Fruit fly (Drosophila melanogaster) whole organism, embryonic: Measurements from ENCODE around the gene Snapin.

Experiments
- Antp ChIP-seq: fragments of 200-800 bp; sonication (Bioruptor generic); optimal IDR thresholded peaks from 3 replicates; lab custom pipeline; 2016; ENCODE audit warnings: missing biosample characterization, missing genetic modification characterization
- BEAF-32 ChIP-seq: fragments of 200-800 bp; sonication (Bioruptor generic); optimal IDR thresholded peaks from 3 replicates; lab custom pipeline; 2017; ENCODE audit warnings: missing biosample characterization, missing genetic modification characterization, mild to moderate bottlenecking, moderate library complexity, missing genetic modification reagents
- CG10654 ChIP-seq: fragments of 200-800 bp; sonication (Bioruptor generic); optimal IDR thresholded peaks from 2 replicates; lab custom pipeline; 2016; ENCODE audit warnings: missing biosample characterization, missing genetic modification characterization
- CG11398 ChIP-seq: fragments of 200-800 bp; sonication (Bioruptor generic); optimal IDR thresholded peaks from 2 replicates; lab custom pipeline; 2016; ENCODE audit warnings: missing biosample characterization, missing genetic modification characterization
- CG11560 ChIP-seq: fragments of 200-800 bp; sonication (Bioruptor generic); IDR thresholded peaks from 3 replicates; pipeline ENCODE4 v1.3.6; 2022; ENCODE audit warnings: missing biosample characterization, missing genetic modification characterization
- CG12219 ChIP-seq: fragments of 200-800 bp; sonication (Bioruptor generic); optimal IDR thresholded peaks from 3 replicates; lab custom pipeline; 2018; ENCODE audit warnings: missing biosample characterization, mild to moderate bottlenecking, missing genetic modification characterization
- CG1233 ChIP-seq: fragments of 200-800 bp; sonication (Bioruptor generic); optimal IDR thresholded peaks from 4 replicates; lab custom pipeline; 2018; ENCODE audit warnings: missing biosample characterization, mild to moderate bottlenecking, missing genetic modification characterization
- CG13424 ChIP-seq: fragments of 200-800 bp; sonication (Bioruptor generic); optimal IDR thresholded peaks from 2 replicates; lab custom pipeline; 2019; ENCODE audit warnings: missing biosample characterization, mild to moderate bottlenecking, missing genetic modification characterization, moderate library complexity
- CG14441 ChIP-seq: fragments of 200-800 bp; sonication (Bioruptor generic); IDR thresholded peaks from 2 replicates; pipeline ENCODE4 v1.3.6; 2022; ENCODE audit warnings: missing biosample characterization, missing genetic modification characterization
- CG15601 ChIP-seq: fragments of 200-800 bp; sonication (Bioruptor generic); optimal IDR thresholded peaks from 3 replicates; lab custom pipeline; 2019; ENCODE audit warnings: missing biosample characterization, mild to moderate bottlenecking, missing genetic modification characterization, moderate library complexity
- CG18262 ChIP-seq: fragments of 200-800 bp; optimal IDR thresholded peaks from 3 replicates; lab custom pipeline; 2019; ENCODE audit warnings: missing biosample characterization, mild to moderate bottlenecking, missing genetic modification characterization, moderate library complexity
- CG2712 ChIP-seq: fragments of 200-800 bp; optimal IDR thresholded peaks from 3 replicates; lab custom pipeline; 2019; ENCODE audit warnings: missing biosample characterization, mild to moderate bottlenecking, missing genetic modification characterization, moderate library complexity
- CG42726 ChIP-seq: fragments of 200-800 bp; sonication (Bioruptor generic); IDR thresholded peaks from 2 replicates; pipeline ENCODE4 v1.3.6; 2022; ENCODE audit warnings: missing biosample characterization, missing genetic modification characterization; ENCODE audit not compliant: partially characterized antibody
- CG4854 ChIP-seq: fragments of 200-800 bp; sonication (Bioruptor generic); optimal IDR thresholded peaks from 2 replicates; lab custom pipeline; 2016; ENCODE audit warnings: missing biosample characterization, missing genetic modification characterization, inconsistent platforms
- CG6254 ChIP-seq: fragments of 200-800 bp; sonication (Bioruptor generic); optimal IDR thresholded peaks from 3 replicates; lab custom pipeline; 2017; ENCODE audit warnings: mild to moderate bottlenecking, missing biosample characterization, missing genetic modification reagents, missing genetic modification characterization
- CG7928 ChIP-seq: fragments of 200-800 bp; sonication (Bioruptor generic); optimal IDR thresholded peaks from 2 replicates; lab custom pipeline; 2017; ENCODE audit warnings: missing biosample characterization, mild to moderate bottlenecking, missing genetic modification characterization
- CG9215 ChIP-seq: fragments of 200-800 bp; sonication (Bioruptor generic); IDR thresholded peaks from 2 replicates; pipeline ENCODE4 v1.3.6; 2022; ENCODE audit warnings: missing biosample characterization, missing genetic modification characterization
- CG9437 ChIP-seq: fragments of 200-800 bp; sonication (Bioruptor generic); optimal IDR thresholded peaks from 2 replicates; lab custom pipeline; 2018; ENCODE audit warnings: missing biosample characterization, mild to moderate bottlenecking, missing genetic modification characterization
- CG9797 ChIP-seq: fragments of 200-800 bp; sonication (Bioruptor generic); optimal IDR thresholded peaks from 3 replicates; lab custom pipeline; 2018; ENCODE audit warnings: missing biosample characterization, mild to moderate bottlenecking, missing genetic modification characterization
- Camta ChIP-seq: fragments of 200-800 bp; sonication (Bioruptor generic); optimal IDR thresholded peaks from 2 replicates; lab custom pipeline; 2016; ENCODE audit warnings: missing biosample characterization, missing genetic modification characterization
- CoRest ChIP-seq: fragments of 200-800 bp; sonication (Bioruptor generic); optimal IDR thresholded peaks from 3 replicates; lab custom pipeline; 2018; ENCODE audit warnings: missing biosample characterization, mild to moderate bottlenecking, missing genetic modification characterization, moderate library complexity
- D ChIP-seq, 2 experiments: fragments of 200-800 bp in 1 of 2; fragments of >200 bp in 1 of 2; sonication (Bioruptor generic) in 1 of 2; optimal IDR thresholded peaks; 2 replicates in 1 of 2; 3 replicates in 1 of 2; lab custom pipeline; 2017; ENCODE audit warnings: mild to moderate bottlenecking in 1 of 2, missing biosample characterization in 1 of 2, missing genetic modification characterization in 1 of 2, missing genetic modification reagents in 1 of 2
- Doc2 ChIP-seq: fragments of 200-800 bp; sonication (Bioruptor generic); IDR thresholded peaks from 2 replicates; pipeline ENCODE4 v1.3.6; 2022; ENCODE audit warnings: missing biosample characterization, missing genetic modification characterization
- Dp ChIP-seq: fragments of 200-800 bp; sonication (Bioruptor generic); optimal IDR thresholded peaks from 2 replicates; lab custom pipeline; 2018; ENCODE audit warnings: missing biosample characterization, mild to moderate bottlenecking, missing genetic modification characterization, moderate library complexity
- HLH54F ChIP-seq: fragments of 200-800 bp; sonication (Bioruptor generic); optimal IDR thresholded peaks from 3 replicates; lab custom pipeline; 2016; ENCODE audit warnings: missing biosample characterization, missing genetic modification characterization
- HLHmδ ChIP-seq: fragments of 200-800 bp; sonication (Bioruptor generic); optimal IDR thresholded peaks from 2 replicates; lab custom pipeline; 2018; ENCODE audit warnings: missing biosample characterization, mild to moderate bottlenecking, missing genetic modification characterization, moderate library complexity
- Lpt ChIP-seq: fragments of >200 bp; optimal IDR thresholded peaks from 2 replicates; lab custom pipeline; 2018; ENCODE audit warnings: missing biosample characterization, missing genetic modification characterization
- Rx ChIP-seq: fragments of 200-800 bp; sonication (Bioruptor generic); IDR thresholded peaks from 2 replicates; pipeline ENCODE4 v1.3.6; 2022; ENCODE audit warnings: missing biosample characterization, missing genetic modification characterization
- TFAM ChIP-seq: fragments of 200-800 bp; sonication (Bioruptor generic); optimal IDR thresholded peaks from 2 replicates; lab custom pipeline; 2017; ENCODE audit warnings: missing biosample characterization, missing genetic modification characterization, inconsistent platforms
- Taf1 ChIP-seq: fragments of 200-800 bp; sonication (Bioruptor generic); IDR thresholded peaks from 2 replicates; pipeline ENCODE4 v1.3.6; 2022; ENCODE audit warnings: missing biosample characterization, missing genetic modification characterization
- Trl ChIP-seq, 3 experiments: fragments of >200 bp in 2 of 3; fragments of 200-800 bp in 1 of 3; sonication (Bioruptor generic) in 1 of 3; optimal IDR thresholded peaks; 2 replicates in 1 of 3; 3 replicates in 2 of 3; lab custom pipeline; 2016 to 2017; ENCODE audit warnings: missing biosample characterization in 1 of 3, missing genetic modification characterization in 1 of 3
- br ChIP-seq: fragments of >200 bp; optimal IDR thresholded peaks from 2 replicates; lab custom pipeline; 2017
- cad ChIP-seq: fragments of >200 bp; optimal IDR thresholded peaks from 2 replicates; lab custom pipeline; 2017; ENCODE audit warnings: missing biosample characterization, missing genetic modification characterization
- cg ChIP-seq: fragments of 200-800 bp; sonication (Bioruptor generic); optimal IDR thresholded peaks from 3 replicates; lab custom pipeline; 2019; ENCODE audit warnings: missing biosample characterization, mild to moderate bottlenecking, missing genetic modification characterization, moderate library complexity
- dati ChIP-seq: fragments of 200-800 bp; sonication (Bioruptor generic); IDR thresholded peaks from 2 replicates; pipeline ENCODE4 v1.3.6; 2022; ENCODE audit warnings: missing biosample characterization, missing genetic modification characterization
- emc ChIP-seq: fragments of 200-800 bp; sonication (Bioruptor generic); optimal IDR thresholded peaks from 2 replicates; lab custom pipeline; 2016; ENCODE audit warnings: missing biosample characterization, missing genetic modification characterization
- exex ChIP-seq: fragments of 200-800 bp; sonication (Bioruptor generic); optimal IDR thresholded peaks from 4 replicates; lab custom pipeline; 2018; ENCODE audit warnings: missing biosample characterization, mild to moderate bottlenecking, missing genetic modification characterization, moderate library complexity
- fru ChIP-seq: fragments of >200 bp; optimal IDR thresholded peaks from 2 replicates; lab custom pipeline; 2017
- gcm ChIP-seq: fragments of 200-800 bp; sonication (Bioruptor generic); optimal IDR thresholded peaks from 2 replicates; lab custom pipeline; 2019; ENCODE audit warnings: missing biosample characterization, mild to moderate bottlenecking, missing genetic modification characterization, moderate library complexity
- grau ChIP-seq: fragments of 200-800 bp; optimal IDR thresholded peaks from 3 replicates; lab custom pipeline; 2019; ENCODE audit warnings: missing biosample characterization, mild to moderate bottlenecking, missing genetic modification characterization, moderate library complexity
- gsb ChIP-seq: fragments of 200-800 bp; sonication (Bioruptor generic); IDR thresholded peaks from 2 replicates; pipeline ENCODE4 v1.3.6; 2022; ENCODE audit warnings: missing biosample characterization, missing genetic modification characterization
- lilli ChIP-seq: fragments of 200-800 bp; sonication (Bioruptor generic); optimal IDR thresholded peaks from 3 replicates; lab custom pipeline; 2016; ENCODE audit warnings: missing biosample characterization, missing genetic modification characterization
- nau ChIP-seq: fragments of 200-800 bp; sonication (Bioruptor generic); optimal IDR thresholded peaks from 3 replicates; lab custom pipeline; 2017; ENCODE audit warnings: missing biosample characterization, mild to moderate bottlenecking, missing genetic modification characterization, missing genetic modification reagents
- oc ChIP-seq: fragments of 200-800 bp; sonication (Bioruptor generic); optimal IDR thresholded peaks from 2 replicates; lab custom pipeline; 2018; ENCODE audit warnings: missing biosample characterization, mild to moderate bottlenecking, missing genetic modification characterization, moderate library complexity
- sc ChIP-seq, 3 experiments: fragments of >200 bp in 2 of 3; fragments of 200-800 bp in 1 of 3; sonication (Bioruptor generic) in 1 of 3; optimal IDR thresholded peaks; 2 replicates in 2 of 3; 3 replicates in 1 of 3; lab custom pipeline; 2017; ENCODE audit warnings: mild to moderate bottlenecking in 1 of 3, missing biosample characterization in 1 of 3, missing genetic modification characterization in 1 of 3, missing genetic modification reagents in 1 of 3
- sens ChIP-seq: fragments of 200-800 bp; sonication (Bioruptor generic); peaks from one replicate; lab custom pipeline; 2016; ENCODE audit warnings: missing biosample characterization, missing genetic modification characterization
- sim ChIP-seq: fragments of 200-800 bp; sonication (Bioruptor generic); IDR thresholded peaks from 2 replicates; pipeline ENCODE4 v1.3.6; 2022; ENCODE audit warnings: missing biosample characterization, missing genetic modification characterization
- slbo ChIP-seq: fragments of 200-800 bp; sonication (Bioruptor generic); IDR thresholded peaks from 2 replicates; pipeline ENCODE4 v1.3.6; 2022; ENCODE audit warnings: missing biosample characterization, missing genetic modification characterization

Snapin gene

dm6 chr2L:2752460-2753411 lies 6.7 kb downstream of the Snapin start, which contains the start of gene Pgk:
TSS of gene Pgk (minus strand) at chr2L:2753068.
- TF ChIP-seq cad (GFP tag; lab: Kevin White, UChicago) (no peak), CG9215 (GFP tag; lab: Robert Waterston, UW) (no peak), Trl (optimal IDR thresholded peaks at IDR 0.05; lab: Kevin White, UChicago) (peak; percentile 99 to 100), Trl (GFP tag; optimal IDR thresholded peaks at IDR 0.05; lab: Kevin White, UChicago) (peak; percentile 91), CG6254 (GFP tag; lab: Kevin White, UChicago) (peak; percentile 47), dati (GFP tag; lab: Robert Waterston, UW) (no peak), CG18262 (tag; lab: Kevin White, UChicago) (peak; percentile 36), Doc2 (GFP tag; lab: Robert Waterston, UW) (no peak), oc (tag; lab: Kevin White, UChicago) (peak; percentile 75), Dp (peak; percentile 95), CG42726 (GFP tag; lab: Robert Waterston, UW) (no peak), slbo (GFP tag; lab: Robert Waterston, UW) (no peak), CG14441 (GFP tag; lab: Robert Waterston, UW) (no peak), CG13424 (tag; lab: Kevin White, UChicago) (peak; percentile 52), BEAF-32 (GFP tag; lab: Kevin White, UChicago) (no peak), fru (lab: Kevin White, UChicago) (no peak), exex (tag; lab: Kevin White, UChicago) (peak; percentile 65), nau (GFP tag; lab: Kevin White, UChicago) (peak; percentile 68), br (lab: Kevin White, UChicago) (no peak), D (optimal IDR thresholded peaks at IDR 0.05; lab: Kevin White, UChicago) (peak; percentile 81), D (GFP tag; optimal IDR thresholded peaks at IDR 0.05; lab: Kevin White, UChicago) (peak; percentile 23), gcm (GFP tag; lab: Kevin White, UChicago) (peak; percentile 33), Camta (GFP tag; lab: Kevin White, UChicago) (peak; percentile 28), CG12219 (GFP tag; lab: Kevin White, UChicago) (peak; percentile 44), HLHmδ (GFP tag; lab: Kevin White, UChicago) (peak; percentile 88), cg (GFP tag; lab: Kevin White, UChicago) (peak; percentile 41), CG2712 (tag; lab: Kevin White, UChicago) (peak; percentile 39), gsb (no peak), Rx (GFP tag; lab: Robert Waterston, UW) (no peak), CG7928 (peak; percentile 15), HLH54F (GFP tag; lab: Kevin White, UChicago) (peak; percentile 1), CG10654 (GFP tag; lab: Kevin White, UChicago) (peak; percentile 2), Lpt (GFP tag; lab: Kevin White, UChicago) (peak; percentile 49), CG15601 (peak; percentile 23), sens (peak; percentile 94), Antp (peak; percentile 53), CG1233 (GFP tag; lab: Kevin White, UChicago) (peak; percentile 19), emc (GFP tag; lab: Kevin White, UChicago) (no peak), grau (tag; lab: Kevin White, UChicago) (peak; percentile 42), CG11398 (GFP tag; lab: Kevin White, UChicago) (peak; percentile 40), CG11560 (tag; lab: Robert Waterston, UW) (no peak), lilli (GFP tag; lab: Kevin White, UChicago) (peak; percentile 73), CG4854 (GFP tag; lab: Kevin White, UChicago) (peak; percentile 3), sc (optimal IDR thresholded peaks at IDR 0.05; lab: Kevin White, UChicago) (no peak), sc (GFP tag; optimal IDR thresholded peaks at IDR 0.05; lab: Kevin White, UChicago) (peak; percentile 33), CG9797 (no peak), CoRest (tag; lab: Kevin White, UChicago) (peak; percentile 31), TFAM (GFP tag; lab: Kevin White, UChicago) (no peak), CG9437 (peak; percentile 30), sim (GFP tag; lab: Robert Waterston, UW) (no peak), Taf1 (GFP tag; lab: Robert Waterston, UW) (no peak)
